Worm (Caenorhabditis elegans) whole organism, L1 larva: ENCODE results near the gene gst-31.

ENCODE experiments used
- C04F5.9 ChIP-seq: sonication (generic microtip); optimal IDR thresholded peaks from 2 replicates; lab custom pipeline; 2016; ENCODE audit warnings: missing genetic modification characterization, missing compliant biosample characterization
- C16A3.4 ChIP-seq: fragments of 150-350 bp; optimal IDR thresholded peaks from 2 replicates; lab custom pipeline; 2014; ENCODE audit warnings: missing biosample characterization, missing genetic modification characterization
- C34B4.2 ChIP-seq: sonication (generic microtip); optimal IDR thresholded peaks from 2 replicates; lab custom pipeline; 2017; ENCODE audit warnings: mild to moderate bottlenecking, missing genetic modification characterization, missing compliant biosample characterization
- Y116A8C.19 ChIP-seq: sonication (generic microtip); optimal IDR thresholded peaks from 2 replicates; lab custom pipeline; 2016; ENCODE audit warnings: missing compliant biosample characterization, missing genetic modification characterization, borderline replicate concordance
- aha-1 ChIP-seq: fragments of 150-350 bp; optimal IDR thresholded peaks from 2 replicates; lab custom pipeline; 2014; ENCODE audit warnings: missing biosample characterization, missing genetic modification characterization
- alr-1 ChIP-seq: fragments of 200-800 bp; sonication (Bioruptor generic); optimal IDR thresholded peaks from 2 replicates; lab custom pipeline; 2018; ENCODE audit warnings: borderline replicate concordance, mild to moderate bottlenecking, missing genetic modification characterization, missing compliant biosample characterization
- aly-2 ChIP-seq: fragments of 150-350 bp; optimal IDR thresholded peaks from 2 replicates; lab custom pipeline; 2014; ENCODE audit warnings: missing biosample characterization, missing genetic modification characterization
- ama-1 ChIP-seq: fragments of 150-350 bp; optimal IDR thresholded peaks from 2 replicates; lab custom pipeline; 2014
- blmp-1 ChIP-seq: fragments of 150-350 bp; optimal IDR thresholded peaks from 2 replicates; lab custom pipeline; 2014; ENCODE audit warnings: missing biosample characterization, missing genetic modification characterization
- ceh-63 ChIP-seq: fragments of 200-800 bp; sonication (Bioruptor generic); optimal IDR thresholded peaks from 2 replicates; lab custom pipeline; 2018; ENCODE audit warnings: mild to moderate bottlenecking, missing genetic modification characterization, missing compliant biosample characterization
- ceh-88 ChIP-seq: fragments of 200-800 bp; sonication (Bioruptor generic); IDR thresholded peaks from 2 replicates; pipeline ENCODE4 v1.3.6; 2022; ENCODE audit warnings: missing genetic modification characterization, missing compliant biosample characterization
- ces-1 ChIP-seq: fragments of 150-350 bp; optimal IDR thresholded peaks from 2 replicates; lab custom pipeline; 2014; ENCODE audit warnings: missing biosample characterization, missing genetic modification reagents, missing genetic modification characterization
- dpl-1 ChIP-seq, 3 experiments: fragments of 150-350 bp in 2 of 3; sonication (generic microtip) in 1 of 3; optimal IDR thresholded peaks; 2 replicates each; lab custom pipeline; 2014 to 2017; ENCODE audit warnings: missing biosample characterization in 3 of 3, missing genetic modification characterization in 3 of 3, missing genetic modification reagents in 3 of 3
- egl-13 ChIP-seq: sonication (generic microtip); optimal IDR thresholded peaks from 2 replicates; lab custom pipeline; 2016; ENCODE audit warnings: missing genotype, missing genetic modification reagents, missing genetic modification characterization, missing compliant biosample characterization
- egl-27 ChIP-seq, 2 experiments: fragments of 150-350 bp in 1 of 2; sonication (generic microtip); optimal IDR thresholded peaks; 3 replicates each; lab custom pipeline; 2017 to 2018; ENCODE audit warnings: missing biosample characterization in 2 of 2, missing genetic modification characterization in 2 of 2, missing genetic modification reagents in 2 of 2
- elt-2 ChIP-seq: sonication (generic microtip); optimal IDR thresholded peaks from 2 replicates; lab custom pipeline; 2016; ENCODE audit warnings: missing genetic modification characterization, mild to moderate bottlenecking, inconsistent platforms, missing compliant biosample characterization, missing genetic modification reagents
- fkh-8 ChIP-seq: sonication (generic microtip); optimal IDR thresholded peaks from 2 replicates; lab custom pipeline; 2016; ENCODE audit warnings: mild to moderate bottlenecking, missing genetic modification characterization, missing compliant biosample characterization
- fos-1 ChIP-seq: fragments of 150-350 bp; optimal IDR thresholded peaks from 2 replicates; lab custom pipeline; 2014; ENCODE audit warnings: missing biosample characterization, missing genetic modification characterization
- grh-1 ChIP-seq: fragments of 200-800 bp; sonication (Bioruptor generic); IDR thresholded peaks from 2 replicates; pipeline ENCODE4 v1.3.6; 2022; ENCODE audit warnings: missing genetic modification reagents, missing genetic modification characterization, missing compliant biosample characterization
- hlh-17 ChIP-seq: fragments of 200-800 bp; sonication (Bioruptor generic); optimal IDR thresholded peaks from 2 replicates; lab custom pipeline; 2018; ENCODE audit warnings: missing genetic modification characterization, mild to moderate bottlenecking, missing compliant biosample characterization, moderate library complexity, borderline replicate concordance
- hpl-2 ChIP-seq: fragments of 150-350 bp; optimal IDR thresholded peaks from 2 replicates; lab custom pipeline; 2014; ENCODE audit warnings: missing biosample characterization, missing genetic modification reagents, missing genetic modification characterization
- isw-1 ChIP-seq: fragments of 200-800 bp; sonication (Bioruptor generic); IDR thresholded peaks from 2 replicates; pipeline ENCODE4 v1.3.6; 2022; ENCODE audit warnings: missing genetic modification characterization, missing compliant biosample characterization
- jun-1 ChIP-seq: fragments of 150-350 bp; optimal IDR thresholded peaks from 2 replicates; lab custom pipeline; 2014; ENCODE audit warnings: missing biosample characterization, missing genetic modification reagents, missing genetic modification characterization
- lin-13 ChIP-seq: fragments of 150-350 bp; optimal IDR thresholded peaks from 2 replicates; lab custom pipeline; 2014; ENCODE audit warnings: missing biosample characterization, missing genetic modification reagents, missing genetic modification characterization
- lin-14 ChIP-seq: fragments of 200-800 bp; sonication (Bioruptor generic); optimal IDR thresholded peaks from 2 replicates; lab custom pipeline; 2018; ENCODE audit warnings: mild to moderate bottlenecking, missing genetic modification characterization, moderate library complexity, missing compliant biosample characterization
- lin-15B ChIP-seq: fragments of 150-350 bp; sonication (generic microtip); optimal IDR thresholded peaks from 3 replicates; lab custom pipeline; 2014; ENCODE audit warnings: missing biosample characterization, missing genetic modification characterization
- lin-35 ChIP-seq, 2 experiments: fragments of 150-350 bp; optimal IDR thresholded peaks; 2 replicates each; lab custom pipeline; 2014; ENCODE audit warnings: missing biosample characterization in 2 of 2, missing genetic modification characterization in 2 of 2, missing genetic modification reagents in 2 of 2
- lir-3 ChIP-seq: sonication (generic microtip); optimal IDR thresholded peaks from 2 replicates; lab custom pipeline; 2016; ENCODE audit warnings: mild to moderate bottlenecking, missing genetic modification characterization, moderate library complexity, missing compliant biosample characterization; ENCODE audit not compliant: poor library complexity
- mef-2 ChIP-seq: fragments of 150-350 bp; optimal IDR thresholded peaks from 2 replicates; lab custom pipeline; 2014; ENCODE audit warnings: missing biosample characterization, missing genetic modification characterization
- nhr-11 ChIP-seq: fragments of 150-350 bp; optimal IDR thresholded peaks from 2 replicates; lab custom pipeline; 2014; ENCODE audit warnings: missing biosample characterization, missing genetic modification characterization
- nhr-12 ChIP-seq: sonication (generic microtip); optimal IDR thresholded peaks from 2 replicates; lab custom pipeline; 2017; ENCODE audit warnings: missing biosample characterization, missing genetic modification characterization
- nhr-19 ChIP-seq: fragments of 200-800 bp; sonication (Bioruptor generic); conservative IDR thresholded peaks from 2 replicates; pipeline ENCODE4 v1.3.6; 2022; ENCODE audit warnings: missing genetic modification characterization, missing compliant biosample characterization
- nhr-20 ChIP-seq: sonication (generic microtip); optimal IDR thresholded peaks from 2 replicates; lab custom pipeline; 2016; ENCODE audit warnings: mild to moderate bottlenecking, missing genetic modification characterization, missing compliant biosample characterization
- nhr-237 ChIP-seq: fragments of 150-350 bp; optimal IDR thresholded peaks from 2 replicates; lab custom pipeline; 2014; ENCODE audit warnings: missing biosample characterization, missing genetic modification characterization
- nhr-71 ChIP-seq: sonication (generic microtip); optimal IDR thresholded peaks from 2 replicates; lab custom pipeline; 2016; ENCODE audit warnings: mild to moderate bottlenecking, missing genetic modification characterization, moderate library complexity, missing compliant biosample characterization
- nhr-76 ChIP-seq: sonication (generic microtip); optimal IDR thresholded peaks from 2 replicates; lab custom pipeline; 2017; ENCODE audit warnings: missing biosample characterization, missing genetic modification characterization
- nhr-84 ChIP-seq: sonication (generic microtip); optimal IDR thresholded peaks from 2 replicates; lab custom pipeline; 2017; ENCODE audit warnings: missing biosample characterization, missing genetic modification characterization
- nhr-85 ChIP-seq: sonication (generic microtip); peaks from one replicate; lab custom pipeline; 2016; ENCODE audit warnings: missing genetic modification characterization, inconsistent platforms, missing compliant biosample characterization
- nhr-90 ChIP-seq: sonication (generic microtip); optimal IDR thresholded peaks from 2 replicates; lab custom pipeline; 2016; ENCODE audit warnings: mild to moderate bottlenecking, missing genetic modification characterization, missing compliant biosample characterization; ENCODE audit not compliant: poor library complexity
- pag-3 ChIP-seq: sonication (generic microtip); optimal IDR thresholded peaks from 2 replicates; lab custom pipeline; 2017; ENCODE audit warnings: missing genetic modification characterization, mild to moderate bottlenecking, missing compliant biosample characterization, antibody characterized with exemption, borderline replicate concordance; ENCODE audit not compliant: insufficient read depth
- pax-3 ChIP-seq: fragments of 200-800 bp; sonication (Bioruptor generic); optimal IDR thresholded peaks from 2 replicates; lab custom pipeline; 2018; ENCODE audit warnings: mild to moderate bottlenecking, missing genetic modification characterization, moderate library complexity, missing compliant biosample characterization
- pqm-1 ChIP-seq: sonication (generic microtip); optimal IDR thresholded peaks from 3 replicates; lab custom pipeline; 2017; ENCODE audit warnings: missing biosample characterization, missing genetic modification characterization
- sup-37 ChIP-seq: fragments of 200-800 bp; sonication (Bioruptor generic); optimal IDR thresholded peaks from 2 replicates; lab custom pipeline; 2018; ENCODE audit warnings: mild to moderate bottlenecking, missing genetic modification characterization, missing compliant biosample characterization
- swsn-7 ChIP-seq: sonication (generic microtip); optimal IDR thresholded peaks from 2 replicates; lab custom pipeline; 2016; ENCODE audit warnings: missing genetic modification characterization, missing compliant biosample characterization
- unc-130 ChIP-seq: fragments of 150-350 bp; optimal IDR thresholded peaks from 2 replicates; lab custom pipeline; 2017; ENCODE audit warnings: missing biosample characterization, missing genetic modification characterization, inconsistent platforms
- unc-86 ChIP-seq: sonication (generic microtip); optimal IDR thresholded peaks from 2 replicates; lab custom pipeline; 2016; ENCODE audit warnings: missing genetic modification characterization, missing compliant biosample characterization
- xbp-1 ChIP-seq: sonication (generic microtip); optimal IDR thresholded peaks from 2 replicates; lab custom pipeline; 2016; ENCODE audit warnings: missing genetic modification characterization, missing compliant biosample characterization
- zip-4 ChIP-seq: fragments of 200-800 bp; sonication (Bioruptor generic); optimal IDR thresholded peaks from 2 replicates; lab custom pipeline; 2018; ENCODE audit warnings: mild to moderate bottlenecking, missing genetic modification characterization, moderate library complexity, missing compliant biosample characterization
- ztf-11 ChIP-seq, 2 experiments: sonication (generic microtip); optimal IDR thresholded peaks; 2 replicates each; lab custom pipeline; 2016 to 2017; ENCODE audit warnings: missing genetic modification characterization in 2 of 2, missing biosample characterization in 1 of 2, missing compliant biosample characterization in 1 of 2

Gene gst-31

ce11 chrII:15213732-15214131, 39.0 kb upstream of the gst-31 start:
- TF ChIP-seq lin-14 (peak; percentile 52), nhr-85 (tag; lab: Kevin White, UChicago) (peak; percentile 90), C04F5.9 (tag; lab: Kevin White, UChicago) (no peak), nhr-90 (tag; lab: Kevin White, UChicago) (peak; percentile 2), nhr-71 (tag; lab: Kevin White, UChicago) (peak; percentile 28), blmp-1 (peak; percentile 44), hlh-17 (GFP tag; lab: Kevin White, UChicago) (no peak), pag-3 (no peak), nhr-20 (tag; lab: Kevin White, UChicago) (peak; percentile 3)

- TF ChIP-seq Y116A8C.19 (no peak), isw-1 (no peak), swsn-7 (tag; lab: Kevin White, UChicago) (no peak), lin-15B (tag; lab: Kevin White, UChicago) (no peak), pax-3 (tag; lab: Kevin White, UChicago) (no peak), lin-35 (GFP tag; optimal IDR thresholded peaks at IDR 0.05; lab: Kevin White, UChicago) (peak in 1 of 2 experiments; percentile 75), egl-27 (tag; optimal IDR thresholded peaks at IDR 0.05; lab: Kevin White, UChicago) (no peak), ceh-88 (GFP tag; lab: Robert Waterston, UW) (no peak), jun-1 (tag; lab: Kevin White, UChicago) (no peak), hpl-2 (no peak), nhr-76 (tag; lab: Kevin White, UChicago) (no peak), aly-2 (no peak), nhr-11 (tag; lab: Kevin White, UChicago) (no peak), lin-14 (peak; percentile 80), sup-37 (GFP tag; lab: Kevin White, UChicago) (no peak), ztf-11 (tag; optimal IDR thresholded peaks at IDR 0.05; lab: Kevin White, UChicago) (no peak), nhr-84 (tag; lab: Kevin White, UChicago) (no peak), nhr-237 (tag; lab: Kevin White, UChicago) (no peak), egl-13 (tag; lab: Kevin White, UChicago) (no peak), mef-2 (tag; lab: Kevin White, UChicago) (no peak), aha-1 (tag; lab: Kevin White, UChicago) (no peak), xbp-1 (tag; lab: Kevin White, UChicago) (peak; percentile 35), ama-1 (no peak), unc-86 (tag; lab: Kevin White, UChicago) (no peak), nhr-85 (tag; lab: Kevin White, UChicago) (peak; percentile 95), blmp-1 (peak; percentile 87), nhr-19 (GFP tag; lab: Robert Waterston, UW) (peak; percentile 40), ceh-63 (GFP tag; lab: Kevin White, UChicago) (no peak), fkh-8 (tag; lab: Kevin White, UChicago) (no peak), grh-1 (GFP tag; lab: Robert Waterston, UW) (peak; percentile 79), C34B4.2 (no peak), elt-2 (tag; lab: Kevin White, UChicago) (no peak), fos-1 (tag; lab: Kevin White, UChicago) (no peak), unc-130 (tag; lab: Kevin White, UChicago) (peak; percentile 60), pqm-1 (tag; lab: Kevin White, UChicago) (no peak), ces-1 (no peak), lin-13 (peak; percentile 39), dpl-1 (GFP tag; optimal IDR thresholded peaks at IDR 0.05; lab: Kevin White, UChicago) (peak; percentile 7 to 28 (median 8)), zip-4 (GFP tag; lab: Kevin White, UChicago) (no peak), nhr-12 (tag; lab: Kevin White, UChicago) (no peak), C04F5.9 (tag; lab: Kevin White, UChicago) (no peak), C16A3.4 (tag; lab: Kevin White, UChicago) (peak; percentile 29), alr-1 (tag; lab: Kevin White, UChicago) (no peak), lir-3 (tag; lab: Kevin White, UChicago) (peak; percentile 69)
Observed at ce11 chrII:15212260-15212914, 37.6 kb upstream of the gst-31 start.
